Fruit fly (Drosophila melanogaster) whole organism, pupa: ENCODE data around the gene bi.

Source experiments
- CG10348 ChIP-seq: fragments of 200-800 bp; sonication (Bioruptor generic); IDR thresholded peaks from 2 replicates; pipeline ENCODE4 v1.3.6; 2022; ENCODE audit warnings: missing biosample characterization, missing genetic modification characterization
- CG14655 ChIP-seq: fragments of 200-800 bp; sonication (Bioruptor generic); optimal IDR thresholded peaks from 3 replicates; lab custom pipeline; 2017; ENCODE audit warnings: mild to moderate bottlenecking, missing biosample characterization, missing genetic modification reagents, missing genetic modification characterization
- CG17806 ChIP-seq: fragments of 200-800 bp; sonication (Bioruptor generic); optimal IDR thresholded peaks from 2 replicates; lab custom pipeline; 2018; ENCODE audit warnings: missing biosample characterization, mild to moderate bottlenecking, missing genetic modification characterization, moderate library complexity
- CG32121 ChIP-seq: fragments of 200-800 bp; sonication (Bioruptor generic); IDR thresholded peaks from 2 replicates; pipeline ENCODE4 v1.3.6; 2022; ENCODE audit warnings: missing biosample characterization, missing genetic modification characterization
- CG34367 ChIP-seq: fragments of 200-800 bp; sonication (Bioruptor generic); optimal IDR thresholded peaks from 2 replicates; lab custom pipeline; 2018; ENCODE audit warnings: missing biosample characterization, mild to moderate bottlenecking, missing genetic modification characterization
- CG8159 ChIP-seq: fragments of 200-800 bp; sonication (Bioruptor generic); optimal IDR thresholded peaks from 3 replicates; lab custom pipeline; 2018; ENCODE audit warnings: missing biosample characterization, mild to moderate bottlenecking, missing genetic modification characterization, moderate library complexity
- CG8301 ChIP-seq: fragments of 200-800 bp; sonication (Bioruptor generic); optimal IDR thresholded peaks from 2 replicates; lab custom pipeline; 2018; ENCODE audit warnings: missing biosample characterization, mild to moderate bottlenecking, missing genetic modification characterization
- CG9948 ChIP-seq: fragments of 200-800 bp; sonication (Bioruptor generic); optimal IDR thresholded peaks from 2 replicates; lab custom pipeline; 2018; ENCODE audit warnings: missing biosample characterization, mild to moderate bottlenecking, missing genetic modification characterization, moderate library complexity
- D1 ChIP-seq: fragments of 200-800 bp; sonication (Bioruptor generic); optimal IDR thresholded peaks from 2 replicates; lab custom pipeline; 2018; ENCODE audit warnings: missing biosample characterization, mild to moderate bottlenecking, missing genetic modification characterization, moderate library complexity
- EcR ChIP-seq: fragments of 200-800 bp; sonication (Bioruptor generic); optimal IDR thresholded peaks from 3 replicates; lab custom pipeline; 2019; ENCODE audit warnings: missing biosample characterization, missing genetic modification characterization, mild to moderate bottlenecking, moderate library complexity, missing genetic modification reagents
- fd96Ca ChIP-seq: fragments of 200-800 bp; sonication (Bioruptor generic); IDR thresholded peaks from 3 replicates; pipeline ENCODE4 v1.3.6; 2022; ENCODE audit warnings: missing biosample characterization, missing genetic modification characterization
- gl ChIP-seq: fragments of 200-800 bp; sonication (Bioruptor generic); optimal IDR thresholded peaks from 2 replicates; lab custom pipeline; 2018; ENCODE audit warnings: missing biosample characterization, mild to moderate bottlenecking, missing genetic modification characterization
- rn ChIP-seq: fragments of 200-800 bp; sonication (Bioruptor generic); IDR thresholded peaks from 2 replicates; pipeline ENCODE4 v1.3.6; 2022; ENCODE audit warnings: missing biosample characterization, missing genetic modification characterization

DNA sequence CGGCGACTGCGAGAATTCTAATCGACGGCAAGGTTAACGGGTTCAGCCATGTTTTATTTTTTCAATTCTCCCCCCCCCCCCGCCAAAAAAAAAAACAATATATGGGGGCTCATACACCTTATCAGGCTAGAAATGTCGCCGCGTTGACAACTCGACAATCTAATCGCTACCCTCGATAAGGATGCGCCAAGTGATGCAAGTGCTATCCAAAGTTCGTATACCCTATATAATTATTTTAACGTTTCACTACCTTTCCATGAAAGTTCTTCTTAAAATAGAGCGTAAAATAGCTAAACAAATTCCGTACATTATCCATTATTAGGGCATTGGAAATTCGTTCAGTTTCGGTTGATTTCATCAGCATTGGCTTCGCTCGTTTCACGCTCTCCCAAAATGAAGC lies 33.4 kb downstream of the bi start:
- TF ChIP-seq CG10348 (GFP tag; lab: Robert Waterston, UW) (no peak), gl (no peak), CG8159 (tag; lab: Kevin White, UChicago) (no peak), rn (GFP tag; lab: Robert Waterston, UW) (no peak), CG17806 (tag; lab: Kevin White, UChicago) (no peak), EcR (no peak), CG9948 (no peak), fd96Ca (GFP tag; lab: Robert Waterston, UW) (peak; percentile 36; the same call in 1 of the 3 replicates), CG34367 (tag; lab: Kevin White, UChicago) (no peak), CG32121 (GFP tag; lab: Robert Waterston, UW) (no peak), D1 (no peak), CG14655 (GFP tag; lab: Kevin White, UChicago) (no peak), CG8301 (no peak)
